Fruit fly (Drosophila melanogaster): Measurements from ENCODE around the gene alphaTub85E.

dm6 chr3R:9745442-9745841, 12.4 kb upstream of the alphaTub85E start:
- TF ChIP-seq jim (GFP tag; optimal IDR thresholded peaks at IDR 0.05): no peak
- no peak for TF ChIP-seq ey (GFP tag; optimal IDR thresholded peaks at IDR 0.05)
- TF ChIP-seq CrebA (GFP tag; optimal IDR thresholded peaks at IDR 0.05; ENCODE audit: borderline replicate concordance): no peak
- TF ChIP-seq usp (GFP tag; optimal IDR thresholded peaks at IDR 0.05): no peak
- TF ChIP-seq psq (GFP tag; optimal IDR thresholded peaks at IDR 0.05): no peak
- no peak for TF ChIP-seq dl (GFP tag; optimal IDR thresholded peaks at IDR 0.05; ENCODE audit: insufficient read depth in 1 of 2, partially characterized antibody in 2 of 2)
- TF ChIP-seq fru (GFP tag; optimal IDR thresholded peaks at IDR 0.05): no peak
